Fruit fly (Drosophila melanogaster): Measurements from ENCODE around the gene miple1.

- no peak for TF ChIP-seq Ets98B (GFP tag; IDR thresholded peaks at IDR 0.05)
- TF ChIP-seq CG17806 (tag; optimal IDR thresholded peaks at IDR 0.05), result no peak
- no peak for TF ChIP-seq gl (tag; optimal IDR thresholded peaks at IDR 0.05)
- TF ChIP-seq CG10348 (GFP tag; IDR thresholded peaks at IDR 0.05), result no peak
- TF ChIP-seq CG13204 (GFP tag; optimal IDR thresholded peaks at IDR 0.05), result no peak
- TF ChIP-seq EcR (GFP tag; optimal IDR thresholded peaks at IDR 0.05), result no peak
- no peak for TF ChIP-seq CG4496 (GFP tag; IDR thresholded peaks at IDR 0.05)
- no peak for TF ChIP-seq Snoo (tag; optimal IDR thresholded peaks at IDR 0.05)
These were observed 7.8 kb downstream of the miple1 start, which contains the start of gene ttm2 for dm6 chr3L:274855-275254.

All from whole organism, pupa.